Worm (Caenorhabditis elegans): ENCODE data around the gene acds-10.
A peak's percentile ranks its signal among the peaks of the same experiment; 100 is the strongest.

acds-10 gene

DNA sequence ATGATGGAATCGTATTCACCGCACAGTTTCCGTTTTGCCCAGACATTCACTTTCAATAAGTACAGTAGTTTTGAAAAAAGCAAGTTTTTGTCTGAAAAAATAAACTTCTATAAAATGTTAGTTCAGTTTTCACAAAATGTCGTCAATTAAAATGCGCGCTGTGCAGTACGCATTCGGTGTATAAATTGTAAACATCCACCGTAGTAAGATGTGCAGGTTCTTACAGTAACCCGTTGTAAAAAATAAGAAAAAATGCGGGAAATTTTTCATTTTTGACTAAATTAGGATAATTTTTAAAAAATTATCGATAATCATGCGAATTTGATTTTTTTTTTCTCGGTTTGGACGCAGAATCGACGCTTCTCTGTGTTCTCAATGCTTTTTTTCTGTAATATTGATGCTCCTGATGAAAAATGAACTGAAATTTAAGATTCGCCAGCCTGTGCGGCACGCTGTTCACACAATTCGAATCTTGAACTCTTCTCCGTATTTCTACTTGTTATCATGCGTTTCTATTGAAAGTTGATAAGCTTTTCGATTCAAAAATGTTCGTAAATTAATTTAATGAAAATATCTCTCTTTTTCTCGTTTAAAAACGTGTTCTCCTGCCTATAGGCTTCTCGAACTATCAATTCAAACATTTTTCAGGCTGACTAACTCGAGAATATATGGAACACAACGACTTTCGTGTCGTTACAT is 30.2 kb upstream of the acds-10 start, which contains the start of gene rga-3 (continued):
- TF ChIP-seq snpc-4 (tag; optimal IDR thresholded peaks at IDR 0.05) (no peak), nhr-41 (GFP tag; IDR thresholded peaks at IDR 0.05) (no peak), F26F4.8 (GFP tag; conservative IDR thresholded peaks at IDR 0.05) (no peak), dpl-1 (GFP tag; optimal IDR thresholded peaks at IDR 0.05) (no peak), unc-130 (GFP tag; optimal IDR thresholded peaks at IDR 0.05) (peak; percentile 97), cey-2 (tag; optimal IDR thresholded peaks at IDR 0.05; ENCODE audit: borderline replicate concordance, insufficient read depth) (no peak), zip-2 (tag; optimal IDR thresholded peaks at IDR 0.05) (no peak), Y48G9A.11 (GFP tag; IDR thresholded peaks at IDR 0.05) (peak; percentile 97), lin-39 (tag; optimal IDR thresholded peaks at IDR 0.05) (no peak), ceh-32 (tag; optimal IDR thresholded peaks at IDR 0.05; ENCODE audit: poor library complexity) (no peak), ceh-28 (tag; optimal IDR thresholded peaks at IDR 0.05) (no peak), snpc-1.2 (GFP tag; IDR thresholded peaks at IDR 0.05) (peak; percentile 76), daf-8 (GFP tag; IDR thresholded peaks at IDR 0.05) (no peak), fkh-10 (GFP tag; optimal IDR thresholded peaks at IDR 0.05) (no peak), ceh-82 (tag; optimal IDR thresholded peaks at IDR 0.05) (no peak), madf-9 (GFP tag; conservative IDR thresholded peaks at IDR 0.05) (no peak), nhr-76 (tag; optimal IDR thresholded peaks at IDR 0.05) (no peak), rbr-2 (tag; optimal IDR thresholded peaks at IDR 0.05) (no peak), lin-38 (GFP tag; IDR thresholded peaks at IDR 0.05) (peak; percentile 80), F49E8.2 (tag; optimal IDR thresholded peaks at IDR 0.05; ENCODE audit: borderline replicate concordance) (peak; percentile 95), unc-62 (GFP tag; optimal IDR thresholded peaks at IDR 0.05 in 1 of 2) (peak in 1 of 2 experiments; percentile 34), unc-62 (tag; optimal IDR thresholded peaks at IDR 0.05) (no peak), spr-1 (tag; optimal IDR thresholded peaks at IDR 0.05) (no peak), Y75B8A.6 (GFP tag; IDR thresholded peaks at IDR 0.05) (no peak), aha-1 (tag) (no peak), hlh-30 (tag; optimal IDR thresholded peaks at IDR 0.05; ENCODE audit: insufficient read depth) (no peak), attf-4 (tag; optimal IDR thresholded peaks at IDR 0.05) (no peak), nhr-111 (GFP tag; optimal IDR thresholded peaks at IDR 0.05) (no peak), unc-39 (tag; optimal IDR thresholded peaks at IDR 0.05) (no peak)

DNA sequence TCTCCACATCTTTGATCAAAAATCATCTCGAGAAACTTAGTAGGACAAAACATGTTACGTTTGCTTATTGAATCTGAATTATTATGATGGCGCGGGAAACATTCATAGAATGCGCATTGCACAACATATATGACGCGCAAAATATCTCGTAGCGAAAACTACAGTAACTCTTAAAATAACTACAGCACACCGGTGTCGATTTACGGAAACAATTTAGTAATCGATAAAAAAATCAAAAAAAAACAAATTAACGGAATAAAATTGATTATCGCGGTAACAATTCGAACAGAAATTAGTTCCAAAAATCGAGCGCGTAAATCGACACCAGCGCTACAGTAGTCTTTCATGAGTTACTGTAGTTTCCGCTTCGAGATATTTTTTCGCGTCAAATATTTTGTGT is 25.5 kb upstream of the acds-10 start:
- TF ChIP-seq mes-2 (tag; optimal IDR thresholded peaks at IDR 0.05; ENCODE audit: poor library complexity, severe bottlenecking), result no peak
- TF ChIP-seq gei-8 (GFP tag; optimal IDR thresholded peaks at IDR 0.05), result no peak
- TF ChIP-seq mdt-29 (GFP tag; IDR thresholded peaks at IDR 0.05), result no peak
- no peak for TF ChIP-seq Y5F2A.4 (GFP tag; optimal IDR thresholded peaks at IDR 0.05)
- TF ChIP-seq ztf-7 (tag; optimal IDR thresholded peaks at IDR 0.05), result no peak
- no peak for TF ChIP-seq rbr-2 (tag; optimal IDR thresholded peaks at IDR 0.05)
- no peak for TF ChIP-seq F37D6.2 (tag; optimal IDR thresholded peaks at IDR 0.05)
- TF ChIP-seq hmg-1.1 (GFP tag; IDR thresholded peaks at IDR 0.05), result no peak
- TF ChIP-seq spr-3 (GFP tag; optimal IDR thresholded peaks at IDR 0.05), result no peak
- no peak for TF ChIP-seq duxl-1 (tag; optimal IDR thresholded peaks at IDR 0.05; ENCODE audit: poor library complexity)
- no peak for TF ChIP-seq spr-1 (tag; optimal IDR thresholded peaks at IDR 0.05)
- TF ChIP-seq ztf-11 (tag; optimal IDR thresholded peaks at IDR 0.05), result no peak
- TF ChIP-seq fkh-10 (GFP tag; optimal IDR thresholded peaks at IDR 0.05), result no peak

DNA sequence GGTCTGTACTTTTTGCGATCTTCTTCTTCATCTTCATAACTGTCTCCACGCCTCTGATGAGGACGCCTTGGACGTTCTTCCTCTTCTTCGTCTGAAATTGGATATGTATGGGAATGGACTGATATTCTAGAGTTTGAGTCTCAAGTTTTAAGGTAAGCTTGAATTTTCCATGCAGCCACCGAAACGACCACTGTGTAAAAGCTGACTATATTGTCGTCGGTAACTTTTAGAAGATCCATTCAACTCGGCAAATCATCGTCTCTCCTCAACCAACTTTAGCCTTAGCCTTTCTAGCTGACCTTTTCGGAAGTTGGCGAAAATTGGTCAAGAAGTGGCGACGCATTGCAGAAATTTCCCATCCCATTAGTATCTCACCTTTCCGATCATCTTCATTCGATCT is 23.2 kb upstream of the acds-10 start:
- TF ChIP-seq egl-43 (GFP tag; IDR thresholded peaks at IDR 0.05) (no peak), unc-62 (GFP tag; optimal IDR thresholded peaks at IDR 0.05 in 1 of 2) (peak in 1 of 2 experiments; percentile 90), unc-62 (tag; optimal IDR thresholded peaks at IDR 0.05) (no peak), zip-2 (tag; optimal IDR thresholded peaks at IDR 0.05) (no peak)
